Fruit fly (Drosophila melanogaster) whole organism, pupa: ENCODE results near the gene CG17834.

Experiments used
- CG14655 ChIP-seq: fragments of 200-800 bp; sonication (Bioruptor generic); optimal IDR thresholded peaks from 3 replicates; lab custom pipeline; 2017; ENCODE audit warnings: mild to moderate bottlenecking, missing biosample characterization, missing genetic modification reagents, missing genetic modification characterization
- CG8159 ChIP-seq: fragments of 200-800 bp; sonication (Bioruptor generic); optimal IDR thresholded peaks from 3 replicates; lab custom pipeline; 2018; ENCODE audit warnings: missing biosample characterization, mild to moderate bottlenecking, missing genetic modification characterization, moderate library complexity
- CG9948 ChIP-seq: fragments of 200-800 bp; sonication (Bioruptor generic); optimal IDR thresholded peaks from 2 replicates; lab custom pipeline; 2018; ENCODE audit warnings: missing biosample characterization, mild to moderate bottlenecking, missing genetic modification characterization, moderate library complexity
- D1 ChIP-seq: fragments of 200-800 bp; sonication (Bioruptor generic); optimal IDR thresholded peaks from 2 replicates; lab custom pipeline; 2018; ENCODE audit warnings: missing biosample characterization, mild to moderate bottlenecking, missing genetic modification characterization, moderate library complexity
- EcR ChIP-seq: fragments of 200-800 bp; sonication (Bioruptor generic); optimal IDR thresholded peaks from 3 replicates; lab custom pipeline; 2019; ENCODE audit warnings: missing biosample characterization, missing genetic modification characterization, mild to moderate bottlenecking, moderate library complexity, missing genetic modification reagents
- gl ChIP-seq: fragments of 200-800 bp; sonication (Bioruptor generic); optimal IDR thresholded peaks from 2 replicates; lab custom pipeline; 2018; ENCODE audit warnings: missing biosample characterization, mild to moderate bottlenecking, missing genetic modification characterization

DNA sequence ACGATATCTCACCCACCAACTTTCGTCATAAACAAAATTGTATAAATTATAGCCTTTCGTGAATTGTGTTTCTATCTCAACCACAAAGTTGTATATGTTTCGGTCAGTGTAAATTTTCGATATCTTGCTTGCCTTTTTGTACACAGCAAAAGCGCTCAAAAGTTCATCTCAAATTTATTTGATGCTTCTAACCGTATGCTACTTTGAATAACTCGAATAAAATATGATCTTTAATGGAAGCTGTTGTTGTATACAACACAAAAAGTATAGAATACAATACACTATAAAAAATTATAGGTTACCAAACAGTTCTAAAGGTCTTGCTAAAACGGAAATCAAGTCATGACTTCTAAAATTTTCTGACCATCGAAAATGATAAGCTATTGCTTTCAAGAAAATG is 3.9 kb upstream of the CG17834 start:
- TF ChIP-seq gl (tag; lab: Kevin White, UChicago): no peak
- TF ChIP-seq EcR (GFP tag; lab: Kevin White, UChicago): no peak
- no peak for TF ChIP-seq CG14655 (GFP tag; lab: Kevin White, UChicago)
- no peak for TF ChIP-seq CG8159
- no peak for TF ChIP-seq CG9948 (tag; lab: Kevin White, UChicago)
- TF ChIP-seq D1: no peak
